Worm (Caenorhabditis elegans): Measurements from ENCODE around the gene oac-40.

ce11 chrV:9018871-9019270 is 2.3 kb downstream of the oac-40 start:
- TF ChIP-seq alr-1 (tag; optimal IDR thresholded peaks at IDR 0.05) (no peak), ztf-11 (tag; optimal IDR thresholded peaks at IDR 0.05) (no peak), nhr-11 (tag; optimal IDR thresholded peaks at IDR 0.05) (no peak), elt-3 (tag; optimal IDR thresholded peaks at IDR 0.05) (no peak), zag-1 (tag; optimal IDR thresholded peaks at IDR 0.05) (no peak), egl-27 (tag; optimal IDR thresholded peaks at IDR 0.05) (no peak), unc-62 (GFP tag; optimal IDR thresholded peaks at IDR 0.05) (no peak), nhr-237 (tag; optimal IDR thresholded peaks at IDR 0.05) (no peak), nhr-77 (tag; optimal IDR thresholded peaks at IDR 0.05) (no peak), nhr-25 (tag; optimal IDR thresholded peaks at IDR 0.05) (no peak), ZK546.5 (tag; optimal IDR thresholded peaks at IDR 0.05) (no peak)
